Worm (Caenorhabditis elegans) whole organism, L2 larva: ENCODE measurements around the gene evl-20.

Source experiments
- ama-1 ChIP-seq: fragments of 150-350 bp; optimal IDR thresholded peaks from 2 replicates; lab custom pipeline; 2018; ENCODE audit warnings: inconsistent platforms
- lin-39 ChIP-seq: fragments of 150-350 bp; optimal IDR thresholded peaks from 2 replicates; lab custom pipeline; 2014; ENCODE audit warnings: missing biosample characterization, missing genetic modification reagents, missing genetic modification characterization
- nhr-12 ChIP-seq: fragments of 150-350 bp; optimal IDR thresholded peaks from 2 replicates; lab custom pipeline; 2014; ENCODE audit warnings: missing biosample characterization, missing genetic modification characterization
- nhr-237 ChIP-seq: fragments of 150-350 bp; optimal IDR thresholded peaks from 2 replicates; lab custom pipeline; 2014; ENCODE audit warnings: missing biosample characterization, missing genetic modification characterization

- TF ChIP-seq ama-1 (lab: Kevin White, UChicago) (no peak), nhr-12 (no peak), lin-39 (tag; lab: Kevin White, UChicago) (no peak), nhr-237 (tag; lab: Kevin White, UChicago) (no peak)
Measured at ce11 chrII:8405303-8405702, 38.8 kb upstream of the evl-20 start, which contains the start of gene ubc-24.
